Fruit fly (Drosophila melanogaster) whole organism, embryonic: ENCODE measurements around the gene TwdlX.

Experiments
- CG11504 ChIP-seq: fragments of 200-800 bp; sonication (Bioruptor generic); optimal IDR thresholded peaks from 3 replicates; lab custom pipeline; 2019; ENCODE audit warnings: missing biosample characterization, mild to moderate bottlenecking, missing genetic modification characterization, moderate library complexity
- CG11696 ChIP-seq: fragments of 200-800 bp; sonication (Bioruptor generic); IDR thresholded peaks from 2 replicates; pipeline ENCODE4 v1.3.6; 2022; ENCODE audit warnings: missing biosample characterization, missing genetic modification characterization
- CG13287 ChIP-seq: fragments of 200-800 bp; sonication (Bioruptor generic); IDR thresholded peaks from 2 replicates; pipeline ENCODE4 v1.3.6; 2022; ENCODE audit warnings: missing biosample characterization, missing genetic modification characterization; ENCODE audit not compliant: partially characterized antibody
- CG17359 ChIP-seq: fragments of 200-800 bp; sonication (Bioruptor generic); optimal IDR thresholded peaks from 3 replicates; lab custom pipeline; 2018; ENCODE audit warnings: missing biosample characterization, mild to moderate bottlenecking, missing genetic modification characterization, moderate library complexity
- CG17361 ChIP-seq: fragments of 200-800 bp; sonication (Bioruptor generic); IDR thresholded peaks from 3 replicates; pipeline ENCODE4 v1.3.6; 2022; ENCODE audit warnings: missing biosample characterization, missing genetic modification characterization
- CG17385 ChIP-seq: fragments of 200-800 bp; sonication (Bioruptor generic); optimal IDR thresholded peaks from 3 replicates; lab custom pipeline; 2018; ENCODE audit warnings: missing biosample characterization, mild to moderate bottlenecking, missing genetic modification characterization
- CG18262 ChIP-seq: fragments of 200-800 bp; optimal IDR thresholded peaks from 3 replicates; lab custom pipeline; 2019; ENCODE audit warnings: missing biosample characterization, mild to moderate bottlenecking, missing genetic modification characterization, moderate library complexity
- CG18599 ChIP-seq: fragments of 200-800 bp; sonication (Bioruptor generic); optimal IDR thresholded peaks from 3 replicates; lab custom pipeline; 2017; ENCODE audit warnings: missing biosample characterization, missing genetic modification characterization, mild to moderate bottlenecking, moderate library complexity, missing genetic modification reagents
- CG30403 ChIP-seq: fragments of 200-800 bp; sonication (Bioruptor generic); optimal IDR thresholded peaks from 3 replicates; lab custom pipeline; 2016; ENCODE audit warnings: missing biosample characterization, missing genetic modification characterization
- CG31441 ChIP-seq: fragments of 200-800 bp; sonication (Bioruptor generic); IDR thresholded peaks from 2 replicates; pipeline ENCODE4 v1.3.6; 2022; ENCODE audit warnings: missing biosample characterization, missing genetic modification characterization
- CG32772 ChIP-seq: fragments of 200-800 bp; sonication (Bioruptor generic); IDR thresholded peaks from 2 replicates; pipeline ENCODE4 v1.3.6; 2022; ENCODE audit warnings: missing biosample characterization, missing genetic modification characterization
- CG33557 ChIP-seq: fragments of 200-800 bp; sonication (Bioruptor generic); optimal IDR thresholded peaks from 2 replicates; lab custom pipeline; 2019; ENCODE audit warnings: missing biosample characterization, mild to moderate bottlenecking, missing genetic modification characterization, moderate library complexity
- CG4328 ChIP-seq: fragments of 200-800 bp; sonication (Bioruptor generic); optimal IDR thresholded peaks from 3 replicates; lab custom pipeline; 2017; ENCODE audit warnings: missing biosample characterization, missing genetic modification reagents, missing genetic modification characterization
- CG4730 ChIP-seq: fragments of 200-800 bp; sonication (Bioruptor generic); IDR thresholded peaks from 2 replicates; pipeline ENCODE4 v1.3.6; 2022; ENCODE audit warnings: missing biosample characterization, missing genetic modification characterization
- CG7556 ChIP-seq: fragments of 200-800 bp; sonication (Bioruptor generic); optimal IDR thresholded peaks from 2 replicates; lab custom pipeline; 2017; ENCODE audit warnings: missing biosample characterization, mild to moderate bottlenecking, missing genetic modification characterization
- CG7839 ChIP-seq: fragments of 200-800 bp; sonication (Bioruptor generic); optimal IDR thresholded peaks from 3 replicates; lab custom pipeline; 2018; ENCODE audit warnings: missing biosample characterization, mild to moderate bottlenecking, missing genetic modification characterization, moderate library complexity
- CoRest ChIP-seq: fragments of 200-800 bp; sonication (Bioruptor generic); optimal IDR thresholded peaks from 3 replicates; lab custom pipeline; 2018; ENCODE audit warnings: missing biosample characterization, mild to moderate bottlenecking, missing genetic modification characterization, moderate library complexity
- Ets65A ChIP-seq: fragments of 200-800 bp; sonication (Bioruptor generic); peaks from one replicate; lab custom pipeline; 2016; ENCODE audit warnings: missing biosample characterization, missing genetic modification characterization
- Fer1 ChIP-seq: fragments of 200-800 bp; sonication (Bioruptor generic); optimal IDR thresholded peaks from 2 replicates; lab custom pipeline; 2017; ENCODE audit warnings: missing biosample characterization, mild to moderate bottlenecking, missing genetic modification characterization
- GATAe ChIP-seq: fragments of 200-800 bp; sonication (Bioruptor generic); conservative IDR thresholded peaks from 2 replicates; pipeline ENCODE4 v1.3.6; 2022; ENCODE audit warnings: missing biosample characterization, missing genetic modification characterization
- HLH54F ChIP-seq: fragments of 200-800 bp; sonication (Bioruptor generic); optimal IDR thresholded peaks from 3 replicates; lab custom pipeline; 2016; ENCODE audit warnings: missing biosample characterization, missing genetic modification characterization
- Hand ChIP-seq: fragments of 200-800 bp; sonication (Bioruptor generic); optimal IDR thresholded peaks from 2 replicates; lab custom pipeline; 2017; ENCODE audit warnings: mild to moderate bottlenecking, missing biosample characterization, missing genetic modification reagents, missing genetic modification characterization
- MESR4 ChIP-seq: fragments of 200-800 bp; sonication (Bioruptor generic); optimal IDR thresholded peaks from 2 replicates; lab custom pipeline; 2018; ENCODE audit warnings: missing biosample characterization, mild to moderate bottlenecking, missing genetic modification characterization, moderate library complexity
- Max ChIP-seq: fragments of 200-800 bp; sonication (Bioruptor generic); optimal IDR thresholded peaks from 2 replicates; lab custom pipeline; 2016; ENCODE audit warnings: missing biosample characterization, mild to moderate bottlenecking, missing genetic modification characterization
- Med ChIP-seq: fragments of 200-800 bp; sonication (Bioruptor generic); peaks from one replicate; lab custom pipeline; 2016; ENCODE audit warnings: missing biosample characterization, missing genetic modification characterization, mild to moderate bottlenecking, inconsistent platforms, moderate library complexity
- Meics ChIP-seq: fragments of 200-800 bp; sonication (Bioruptor generic); optimal IDR thresholded peaks from 2 replicates; lab custom pipeline; 2017; ENCODE audit warnings: missing biosample characterization, mild to moderate bottlenecking, missing genetic modification characterization
- Oli ChIP-seq: fragments of 200-800 bp; sonication (Bioruptor generic); optimal IDR thresholded peaks from 2 replicates; lab custom pipeline; 2018; ENCODE audit warnings: missing biosample characterization, mild to moderate bottlenecking, missing genetic modification characterization, moderate library complexity
- PHDP ChIP-seq: fragments of 200-800 bp; sonication (Bioruptor generic); optimal IDR thresholded peaks from 3 replicates; lab custom pipeline; 2018; ENCODE audit warnings: missing biosample characterization, mild to moderate bottlenecking, missing genetic modification characterization, moderate library complexity
- Pdp1 ChIP-seq, 2 experiments: fragments of 200-800 bp; sonication (Bioruptor generic); optimal IDR thresholded peaks; 3 replicates each; lab custom pipeline; 2016; ENCODE audit warnings: missing biosample characterization in 2 of 2, missing genetic modification characterization in 2 of 2, mild to moderate bottlenecking in 1 of 2, moderate library complexity in 1 of 2
- Sox102F ChIP-seq: fragments of 200-800 bp; sonication (Bioruptor generic); optimal IDR thresholded peaks from 2 replicates; lab custom pipeline; 2018; ENCODE audit warnings: missing biosample characterization, mild to moderate bottlenecking, missing genetic modification characterization, moderate library complexity
- aop ChIP-seq: fragments of 200-800 bp; sonication (Bioruptor generic); IDR thresholded peaks from 2 replicates; pipeline ENCODE4 v1.3.6; 2022; ENCODE audit warnings: missing biosample characterization, missing genetic modification characterization
- ara ChIP-seq: fragments of 200-800 bp; sonication (Bioruptor generic); IDR thresholded peaks from 2 replicates; pipeline ENCODE4 v1.3.6; 2022; ENCODE audit warnings: missing biosample characterization, missing genetic modification characterization
- bcd ChIP-seq: fragments of 200-800 bp; sonication (Bioruptor generic); optimal IDR thresholded peaks from 2 replicates; lab custom pipeline; 2017; ENCODE audit warnings: missing biosample characterization, mild to moderate bottlenecking, missing genetic modification characterization
- chinmo ChIP-seq: fragments of 200-800 bp; sonication (Bioruptor generic); IDR thresholded peaks from 4 replicates; pipeline ENCODE4 v1.3.6; 2022; ENCODE audit warnings: missing biosample characterization, missing genetic modification characterization; ENCODE audit not compliant: partially characterized antibody
- crp ChIP-seq, 2 experiments: fragments of 200-800 bp; sonication (Bioruptor generic); optimal IDR thresholded peaks; 2 replicates in 1 of 2; 3 replicates in 1 of 2; lab custom pipeline; 2017; ENCODE audit warnings: missing biosample characterization in 2 of 2, missing genetic modification characterization in 2 of 2, mild to moderate bottlenecking in 1 of 2, moderate library complexity in 1 of 2
- dati ChIP-seq: fragments of 200-800 bp; sonication (Bioruptor generic); IDR thresholded peaks from 2 replicates; pipeline ENCODE4 v1.3.6; 2022; ENCODE audit warnings: missing biosample characterization, missing genetic modification characterization
- dmrt99B ChIP-seq: fragments of 200-800 bp; sonication (Bioruptor generic); optimal IDR thresholded peaks from 2 replicates; lab custom pipeline; 2018; ENCODE audit warnings: missing biosample characterization, mild to moderate bottlenecking, missing genetic modification characterization, moderate library complexity
- ems ChIP-seq: fragments of 200-800 bp; sonication (Bioruptor generic); optimal IDR thresholded peaks from 3 replicates; lab custom pipeline; 2016; ENCODE audit warnings: missing biosample characterization, missing genetic modification characterization
- gem ChIP-seq: fragments of 200-800 bp; sonication (Bioruptor generic); optimal IDR thresholded peaks from 2 replicates; lab custom pipeline; 2019; ENCODE audit warnings: missing biosample characterization, mild to moderate bottlenecking, missing genetic modification characterization, moderate library complexity
- grau ChIP-seq: fragments of 200-800 bp; optimal IDR thresholded peaks from 3 replicates; lab custom pipeline; 2019; ENCODE audit warnings: missing biosample characterization, mild to moderate bottlenecking, missing genetic modification characterization, moderate library complexity
- lab ChIP-seq: fragments of 200-800 bp; sonication (Bioruptor generic); optimal IDR thresholded peaks from 3 replicates; lab custom pipeline; 2017; ENCODE audit warnings: missing biosample characterization, missing genetic modification characterization, mild to moderate bottlenecking, moderate library complexity, missing genetic modification reagents
- lola ChIP-seq, 3 experiments: fragments of >200 bp in 2 of 3; fragments of 200-800 bp in 1 of 3; sonication (Bioruptor generic) in 1 of 3; optimal IDR thresholded peaks; 2 replicates each; lab custom pipeline; 2017 to 2019; ENCODE audit warnings: missing biosample characterization in 3 of 3, missing genetic modification characterization in 3 of 3, mild to moderate bottlenecking in 1 of 3, moderate library complexity in 1 of 3
- oc ChIP-seq: fragments of 200-800 bp; sonication (Bioruptor generic); optimal IDR thresholded peaks from 2 replicates; lab custom pipeline; 2018; ENCODE audit warnings: missing biosample characterization, mild to moderate bottlenecking, missing genetic modification characterization, moderate library complexity
- org-1 ChIP-seq: fragments of 200-800 bp; sonication (Bioruptor generic); optimal IDR thresholded peaks from 2 replicates; lab custom pipeline; 2017; ENCODE audit warnings: missing biosample characterization, missing genetic modification characterization
- phol ChIP-seq: fragments of 200-800 bp; sonication (Bioruptor generic); optimal IDR thresholded peaks from 3 replicates; lab custom pipeline; 2018; ENCODE audit warnings: missing biosample characterization, mild to moderate bottlenecking, missing genetic modification characterization, moderate library complexity
- row ChIP-seq: fragments of 200-800 bp; sonication (Bioruptor generic); IDR thresholded peaks from 3 replicates; pipeline ENCODE4 v1.3.6; 2022; ENCODE audit warnings: missing biosample characterization, missing genetic modification characterization
- sens ChIP-seq: fragments of 200-800 bp; sonication (Bioruptor generic); peaks from one replicate; lab custom pipeline; 2016; ENCODE audit warnings: missing biosample characterization, missing genetic modification characterization

The TwdlX gene

dm6 chrX:16696614-16697519 lies 34.0 kb upstream of the TwdlX start:
- TF ChIP-seq dati (GFP tag; lab: Robert Waterston, UW) (no peak), chinmo (GFP tag; lab: Robert Waterston, UW) (0 out of 4 replicates have a peak, but pooled peaks have one; percentile 51), CoRest (peak; percentile 17), bcd (peak; percentile 11), dmrt99B (tag; lab: Kevin White, UChicago) (peak; percentile 30), CG7839 (peak; percentile 3), aop (no peak), Med (GFP tag; lab: Kevin White, UChicago) (peak; percentile 53), CG18599 (peak; percentile 40), CG18262 (tag; lab: Kevin White, UChicago) (peak; percentile 37), CG17361 (GFP tag; lab: Robert Waterston, UW) (peak; percentile 48), Meics (GFP tag; lab: Kevin White, UChicago) (peak; percentile 40), CG4328 (no peak), CG17385 (GFP tag; lab: Kevin White, UChicago) (peak; percentile 13), grau (peak; percentile 13), row (GFP tag; lab: Robert Waterston, UW) (0 out of 3 replicates have a peak, but pooled peaks have one; percentile 13), Sox102F (GFP tag; lab: Kevin White, UChicago) (peak; percentile 18), CG13287 (GFP tag; lab: Robert Waterston, UW) (no peak), Ets65A (GFP tag; lab: Kevin White, UChicago) (peak; percentile 62), MESR4 (GFP tag; lab: Kevin White, UChicago) (no peak), Fer1 (GFP tag; lab: Kevin White, UChicago) (peak; percentile 21), HLH54F (GFP tag; lab: Kevin White, UChicago) (no peak), sens (peak; percentile 48), lab (peak; percentile 17), CG32772 (GFP tag; lab: Robert Waterston, UW) (no peak), PHDP (tag; lab: Kevin White, UChicago) (peak; percentile 15), GATAe (GFP tag; lab: Robert Waterston, UW) (no peak), org-1 (GFP tag; lab: Kevin White, UChicago) (peak; percentile 8), phol (tag; lab: Kevin White, UChicago) (peak; percentile 2), CG11504 (tag; lab: Kevin White, UChicago) (peak; percentile 55), lola (GFP tag; optimal IDR thresholded peaks at IDR 0.05; lab: Kevin White, UChicago) (no peak), Pdp1 (GFP tag; optimal IDR thresholded peaks at IDR 0.05; lab: Kevin White, UChicago) (peak in 1 of 2 experiments; percentile 57), CG11696 (0 out of 2 replicates have a peak, but pooled peaks have one; percentile 20), ems (GFP tag; lab: Kevin White, UChicago) (no peak), CG17359 (tag; lab: Kevin White, UChicago) (peak; percentile 10), CG4730 (GFP tag; lab: Robert Waterston, UW) (peak; percentile 23; the same call in 1 of the 2 replicates), CG31441 (GFP tag; lab: Robert Waterston, UW) (0 out of 2 replicates have a peak, but pooled peaks have one; percentile 12), Oli (tag; lab: Kevin White, UChicago) (peak; percentile 0), CG7556 (GFP tag; lab: Kevin White, UChicago) (peak; percentile 50), ara (GFP tag; lab: Robert Waterston, UW) (no peak), Hand (GFP tag; lab: Kevin White, UChicago) (peak; percentile 4), gem (peak; percentile 49), CG33557 (no peak), CG30403 (peak; percentile 7), crp (GFP tag; optimal IDR thresholded peaks at IDR 0.05; lab: Kevin White, UChicago) (no peak), Max (GFP tag; lab: Kevin White, UChicago) (no peak), oc (tag; lab: Kevin White, UChicago) (no peak)
